Fruit fly (Drosophila melanogaster) whole organism, embryonic: ENCODE measurements around the gene CG4009.

Experiments
- Ada2b ChIP-seq: fragments of 200-800 bp; sonication (Bioruptor generic); IDR thresholded peaks from 2 replicates; pipeline ENCODE4 v1.3.6; 2022; ENCODE audit warnings: missing biosample characterization, missing genetic modification characterization
- Aef1 ChIP-seq: fragments of 200-800 bp; sonication (Bioruptor generic); IDR thresholded peaks from 3 replicates; pipeline ENCODE4 v1.3.6; 2022; ENCODE audit warnings: missing biosample characterization, missing genetic modification characterization
- CG11456 ChIP-seq: fragments of 200-800 bp; sonication (Bioruptor generic); IDR thresholded peaks from 3 replicates; pipeline ENCODE4 v1.3.6; 2022; ENCODE audit warnings: missing biosample characterization, missing genetic modification characterization
- CG12769 ChIP-seq: fragments of 200-800 bp; sonication (Bioruptor generic); optimal IDR thresholded peaks from 2 replicates; lab custom pipeline; 2019; ENCODE audit warnings: missing biosample characterization, mild to moderate bottlenecking, missing genetic modification characterization, moderate library complexity
- CG12942 ChIP-seq: fragments of 200-800 bp; sonication (Bioruptor generic); optimal IDR thresholded peaks from 3 replicates; lab custom pipeline; 2016; ENCODE audit warnings: missing biosample characterization, missing genetic modification characterization
- CG13287 ChIP-seq: fragments of 200-800 bp; sonication (Bioruptor generic); IDR thresholded peaks from 2 replicates; pipeline ENCODE4 v1.3.6; 2022; ENCODE audit warnings: missing biosample characterization, missing genetic modification characterization; ENCODE audit not compliant: partially characterized antibody
- CG15514 ChIP-seq: fragments of 200-800 bp; sonication (Bioruptor generic); optimal IDR thresholded peaks from 3 replicates; lab custom pipeline; 2017; ENCODE audit warnings: missing biosample characterization, missing genetic modification characterization, mild to moderate bottlenecking, moderate library complexity, missing genetic modification reagents
- CG1647 ChIP-seq: fragments of 200-800 bp; sonication (Bioruptor generic); optimal IDR thresholded peaks from 3 replicates; lab custom pipeline; 2016; ENCODE audit warnings: missing biosample characterization, missing genetic modification characterization
- CG2199 ChIP-seq: fragments of 200-800 bp; sonication (Bioruptor generic); IDR thresholded peaks from 3 replicates; pipeline ENCODE4 v1.3.6; 2022; ENCODE audit warnings: missing biosample characterization, missing genetic modification characterization
- CG3847 ChIP-seq: fragments of 200-800 bp; sonication (Bioruptor generic); IDR thresholded peaks from 2 replicates; pipeline ENCODE4 v1.3.6; 2022; ENCODE audit warnings: missing biosample characterization, missing genetic modification characterization
- CG4730 ChIP-seq: fragments of 200-800 bp; sonication (Bioruptor generic); IDR thresholded peaks from 2 replicates; pipeline ENCODE4 v1.3.6; 2022; ENCODE audit warnings: missing biosample characterization, missing genetic modification characterization
- CG6254 ChIP-seq: fragments of 200-800 bp; sonication (Bioruptor generic); optimal IDR thresholded peaks from 3 replicates; lab custom pipeline; 2017; ENCODE audit warnings: mild to moderate bottlenecking, missing biosample characterization, missing genetic modification reagents, missing genetic modification characterization
- CG6654 ChIP-seq: fragments of 200-800 bp; sonication (Bioruptor generic); optimal IDR thresholded peaks from 2 replicates; lab custom pipeline; 2017; ENCODE audit warnings: missing biosample characterization, mild to moderate bottlenecking, missing genetic modification characterization
- CG6689 ChIP-seq: fragments of 200-800 bp; sonication (Bioruptor generic); IDR thresholded peaks from 2 replicates; pipeline ENCODE4 v1.3.6; 2022; ENCODE audit warnings: missing biosample characterization, missing genetic modification characterization
- CG7372 ChIP-seq: fragments of 200-800 bp; sonication (Bioruptor generic); IDR thresholded peaks from 2 replicates; pipeline ENCODE4 v1.3.6; 2022; ENCODE audit warnings: missing biosample characterization, missing genetic modification characterization
- CG8478 ChIP-seq: fragments of >200 bp; optimal IDR thresholded peaks from 2 replicates; lab custom pipeline; 2018
- CG8765 ChIP-seq: fragments of 200-800 bp; sonication (Bioruptor generic); IDR thresholded peaks from 2 replicates; pipeline ENCODE4 v1.3.6; 2022; ENCODE audit warnings: missing biosample characterization, missing genetic modification characterization
- CG8924 ChIP-seq: fragments of 200-800 bp; optimal IDR thresholded peaks from 3 replicates; lab custom pipeline; 2019; ENCODE audit warnings: missing biosample characterization, mild to moderate bottlenecking, missing genetic modification characterization, moderate library complexity
- Chrac-16 ChIP-seq: fragments of 200-800 bp; sonication (Bioruptor generic); optimal IDR thresholded peaks from 3 replicates; lab custom pipeline; 2016; ENCODE audit warnings: missing biosample characterization, missing genetic modification characterization
- CrebB ChIP-seq: fragments of 200-800 bp; sonication (Bioruptor generic); optimal IDR thresholded peaks from 3 replicates; lab custom pipeline; 2018; ENCODE audit warnings: missing biosample characterization, mild to moderate bottlenecking, missing genetic modification characterization
- Dll ChIP-seq: fragments of 200-800 bp; sonication (Bioruptor generic); IDR thresholded peaks from 4 replicates; pipeline ENCODE4 v1.3.6; 2022; ENCODE audit warnings: missing biosample characterization, missing genetic modification characterization; ENCODE audit not compliant: partially characterized antibody
- Elba2 ChIP-seq: fragments of 200-800 bp; sonication (Bioruptor generic); optimal IDR thresholded peaks from 3 replicates; lab custom pipeline; 2016; ENCODE audit warnings: missing biosample characterization, missing genetic modification characterization
- Hand ChIP-seq: fragments of 200-800 bp; sonication (Bioruptor generic); optimal IDR thresholded peaks from 2 replicates; lab custom pipeline; 2017; ENCODE audit warnings: mild to moderate bottlenecking, missing biosample characterization, missing genetic modification reagents, missing genetic modification characterization
- Hsf ChIP-seq: fragments of 200-800 bp; sonication (Bioruptor generic); optimal IDR thresholded peaks from 3 replicates; lab custom pipeline; 2016; ENCODE audit warnings: missing biosample characterization, missing genetic modification characterization
- MTF-1 ChIP-seq: fragments of 200-800 bp; sonication (Bioruptor generic); optimal IDR thresholded peaks from 2 replicates; lab custom pipeline; 2018; ENCODE audit warnings: missing biosample characterization, mild to moderate bottlenecking, missing genetic modification characterization, borderline replicate concordance
- Nf-YA ChIP-seq: fragments of 200-800 bp; sonication (Bioruptor generic); IDR thresholded peaks from 2 replicates; pipeline ENCODE4 v1.3.6; 2022; ENCODE audit warnings: missing biosample characterization, missing genetic modification characterization
- Nf-YB ChIP-seq: fragments of 200-800 bp; sonication (Bioruptor generic); optimal IDR thresholded peaks from 3 replicates; lab custom pipeline; 2019; ENCODE audit warnings: missing biosample characterization, mild to moderate bottlenecking, missing genetic modification characterization, moderate library complexity
- Xbp1 ChIP-seq: fragments of 200-800 bp; sonication (Bioruptor generic); optimal IDR thresholded peaks from 3 replicates; lab custom pipeline; 2016; ENCODE audit warnings: missing biosample characterization, mild to moderate bottlenecking, missing genetic modification characterization
- YL-1 ChIP-seq: fragments of 200-800 bp; sonication (Bioruptor generic); optimal IDR thresholded peaks from 3 replicates; lab custom pipeline; 2017; ENCODE audit warnings: missing biosample characterization, mild to moderate bottlenecking, missing genetic modification characterization
- bsh ChIP-seq, 2 experiments: fragments of 200-800 bp; sonication (Bioruptor generic); optimal IDR thresholded peaks; 2 replicates each; lab custom pipeline; 2017 to 2018; ENCODE audit warnings: mild to moderate bottlenecking in 2 of 2, missing biosample characterization in 2 of 2, missing genetic modification characterization in 2 of 2, moderate library complexity in 1 of 2
- chn ChIP-seq: fragments of 200-800 bp; sonication (Bioruptor generic); optimal IDR thresholded peaks from 2 replicates; lab custom pipeline; 2016; ENCODE audit warnings: missing biosample characterization, missing genetic modification characterization
- croc ChIP-seq: fragments of 200-800 bp; sonication (Bioruptor generic); conservative IDR thresholded peaks from 3 replicates; pipeline ENCODE4 v1.3.6; 2022; ENCODE audit warnings: missing biosample characterization, missing genetic modification characterization
- cwo ChIP-seq: fragments of 200-800 bp; sonication (Bioruptor generic); optimal IDR thresholded peaks from 3 replicates; lab custom pipeline; 2017; ENCODE audit warnings: missing biosample characterization, missing genetic modification characterization, mild to moderate bottlenecking, moderate library complexity, missing genetic modification reagents
- en ChIP-seq: fragments of 200-800 bp; sonication (Bioruptor generic); optimal IDR thresholded peaks from 2 replicates; lab custom pipeline; 2016; ENCODE audit warnings: missing biosample characterization, missing genetic modification characterization
- grau ChIP-seq: fragments of 200-800 bp; optimal IDR thresholded peaks from 3 replicates; lab custom pipeline; 2019; ENCODE audit warnings: missing biosample characterization, mild to moderate bottlenecking, missing genetic modification characterization, moderate library complexity
- her ChIP-seq: fragments of 200-800 bp; sonication (Bioruptor generic); optimal IDR thresholded peaks from 2 replicates; lab custom pipeline; 2016; ENCODE audit warnings: missing biosample characterization, missing genetic modification characterization
- hkb ChIP-seq, 2 experiments: fragments of 200-800 bp in 1 of 2; fragments of >200 bp in 1 of 2; sonication (Bioruptor generic) in 1 of 2; IDR thresholded peaks in 1 of 2; optimal IDR thresholded peaks in 1 of 2; 2 replicates each; pipeline versions ENCODE4 v1.3.6 to Lab custom; 2017 to 2022; ENCODE audit warnings: missing biosample characterization in 1 of 2, missing genetic modification characterization in 1 of 2
- lmd ChIP-seq: fragments of 200-800 bp; sonication (Bioruptor generic); IDR thresholded peaks from 2 replicates; pipeline ENCODE4 v1.3.6; 2022; ENCODE audit warnings: missing biosample characterization, missing genetic modification characterization
- nerfin-1 ChIP-seq: fragments of 200-800 bp; sonication (Bioruptor generic); optimal IDR thresholded peaks from 3 replicates; lab custom pipeline; 2019; ENCODE audit warnings: missing biosample characterization, mild to moderate bottlenecking, missing genetic modification characterization, moderate library complexity
- oc ChIP-seq: fragments of 200-800 bp; sonication (Bioruptor generic); optimal IDR thresholded peaks from 2 replicates; lab custom pipeline; 2018; ENCODE audit warnings: missing biosample characterization, mild to moderate bottlenecking, missing genetic modification characterization, moderate library complexity
- org-1 ChIP-seq: fragments of 200-800 bp; sonication (Bioruptor generic); optimal IDR thresholded peaks from 2 replicates; lab custom pipeline; 2017; ENCODE audit warnings: missing biosample characterization, missing genetic modification characterization
- pzg ChIP-seq: fragments of 200-800 bp; sonication (Bioruptor generic); optimal IDR thresholded peaks from 3 replicates; lab custom pipeline; 2018; ENCODE audit warnings: missing biosample characterization, mild to moderate bottlenecking, missing genetic modification characterization, moderate library complexity
- repo ChIP-seq: fragments of 200-800 bp; sonication (Bioruptor generic); optimal IDR thresholded peaks from 2 replicates; lab custom pipeline; 2016; ENCODE audit warnings: missing biosample characterization, missing genetic modification characterization
- schlank ChIP-seq: fragments of 200-800 bp; sonication (Bioruptor generic); optimal IDR thresholded peaks from 2 replicates; lab custom pipeline; 2018; ENCODE audit warnings: missing biosample characterization, mild to moderate bottlenecking, missing genetic modification characterization
- sens-2 ChIP-seq: fragments of 200-800 bp; sonication (Bioruptor generic); IDR thresholded peaks from 2 replicates; pipeline ENCODE4 v1.3.6; 2022; ENCODE audit warnings: missing biosample characterization, missing genetic modification characterization
- tll ChIP-seq, 2 experiments: fragments of 200-800 bp in 1 of 2; fragments of >200 bp in 1 of 2; sonication (Bioruptor generic) in 1 of 2; optimal IDR thresholded peaks; 2 replicates each; lab custom pipeline; 2017 to 2019; ENCODE audit warnings: missing biosample characterization in 2 of 2, missing genetic modification characterization in 2 of 2, mild to moderate bottlenecking in 1 of 2, moderate library complexity in 1 of 2
- vfl ChIP-seq: fragments of 200-800 bp; sonication (Bioruptor generic); optimal IDR thresholded peaks from 2 replicates; lab custom pipeline; 2016; ENCODE audit warnings: missing biosample characterization, missing genetic modification characterization
- wek ChIP-seq: fragments of 200-800 bp; sonication (Bioruptor generic); optimal IDR thresholded peaks from 3 replicates; lab custom pipeline; 2018; ENCODE audit warnings: missing biosample characterization, mild to moderate bottlenecking, missing genetic modification characterization, moderate library complexity
- yki ChIP-seq: fragments of >200 bp; optimal IDR thresholded peaks from 3 replicates; lab custom pipeline; 2018

Gene CG4009

DNA sequence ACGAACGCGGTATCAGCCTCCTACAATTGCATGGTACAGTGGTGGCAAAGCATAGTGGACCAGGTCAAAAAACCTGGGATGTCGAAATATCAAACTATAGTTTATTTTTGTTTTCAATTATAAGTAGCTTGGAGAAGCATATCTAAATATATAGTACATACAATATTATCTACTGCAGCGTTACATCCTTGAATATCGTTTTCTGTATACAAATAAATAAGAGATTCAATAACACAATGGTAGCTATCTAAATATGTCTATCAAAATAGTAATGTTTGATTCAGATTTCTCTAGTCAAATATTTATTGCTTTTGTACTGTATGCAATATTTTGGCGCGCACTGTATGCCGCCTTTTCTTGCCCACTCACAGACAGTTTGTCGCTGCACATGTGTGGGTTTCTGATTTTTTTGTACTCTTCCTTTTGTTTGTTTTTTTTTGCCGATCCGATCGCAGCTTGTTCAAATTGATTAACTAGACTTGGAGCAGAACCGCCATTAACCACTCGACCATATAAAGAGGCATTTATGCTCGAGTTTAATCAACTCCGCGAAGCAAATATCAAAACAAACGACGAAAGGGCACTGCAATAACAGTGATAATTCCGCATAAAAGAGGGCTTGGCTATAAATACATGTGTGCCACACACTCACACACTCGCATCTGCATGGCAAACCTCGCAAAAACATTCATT lies 45.0 kb upstream of the CG4009 start (continued):
- TF ChIP-seq CG15514 (GFP tag; lab: Kevin White, UChicago) (peak; percentile 80), hkb (optimal IDR thresholded peaks at IDR 0.05; lab: Kevin White, UChicago) (no peak), hkb (GFP tag; IDR thresholded peaks at IDR 0.05; lab: Robert Waterston, UW) (peak; percentile 98), Xbp1 (GFP tag; lab: Kevin White, UChicago) (peak; percentile 95), vfl (GFP tag; lab: Kevin White, UChicago) (peak; percentile 90), bsh (GFP tag; optimal IDR thresholded peaks at IDR 0.05; lab: Kevin White, UChicago) (peak; percentile 96 to 97), Elba2 (GFP tag; lab: Kevin White, UChicago) (peak; percentile 39), sens-2 (peak; percentile 66; the same call in 1 of the 2 replicates), CG12769 (tag; lab: Kevin White, UChicago) (peak; percentile 90), CG12942 (GFP tag; lab: Kevin White, UChicago) (peak; percentile 87), CG1647 (GFP tag; lab: Kevin White, UChicago) (peak; percentile 73), CG8765 (GFP tag; lab: Robert Waterston, UW) (peak; percentile 73), Hand (GFP tag; lab: Kevin White, UChicago) (peak; percentile 93), Ada2b (GFP tag; lab: Robert Waterston, UW) (peak; percentile 86), Aef1 (GFP tag; lab: Robert Waterston, UW) (peak; percentile 90), repo (GFP tag; lab: Kevin White, UChicago) (peak; percentile 68), org-1 (GFP tag; lab: Kevin White, UChicago) (peak; percentile 96), grau (peak; percentile 95), en (peak; percentile 80), pzg (GFP tag; lab: Kevin White, UChicago) (no peak), tll (GFP tag; optimal IDR thresholded peaks at IDR 0.05; lab: Kevin White, UChicago) (no peak), lmd (peak; percentile 94), Chrac-16 (peak; percentile 94), Hsf (GFP tag; lab: Kevin White, UChicago) (peak; percentile 95), Dll (no peak), chn (GFP tag; lab: Kevin White, UChicago) (peak; percentile 92), her (peak; percentile 78), nerfin-1 (tag; lab: Kevin White, UChicago) (peak; percentile 94), oc (tag; lab: Kevin White, UChicago) (peak; percentile 94), yki (lab: Kevin White, UChicago) (no peak), schlank (peak; percentile 81), CG2199 (peak; percentile 87), CG6689 (GFP tag; lab: Robert Waterston, UW) (peak; percentile 95), CG6254 (GFP tag; lab: Kevin White, UChicago) (peak; percentile 95), CG11456 (peak; percentile 90), CG6654 (GFP tag; lab: Kevin White, UChicago) (peak; percentile 85), CG7372 (GFP tag; lab: Robert Waterston, UW) (peak; percentile 88), CrebB (tag; lab: Kevin White, UChicago) (peak; percentile 91), CG13287 (no peak), CG8478 (lab: Kevin White, UChicago) (no peak), CG4730 (GFP tag; lab: Robert Waterston, UW) (peak; percentile 82), MTF-1 (GFP tag; lab: Kevin White, UChicago) (peak; percentile 71), CG3847 (GFP tag; lab: Robert Waterston, UW) (peak; percentile 88), CG8924 (tag; lab: Kevin White, UChicago) (peak; percentile 96), croc (GFP tag; lab: Robert Waterston, UW) (peak; percentile 88), wek (GFP tag; lab: Kevin White, UChicago) (peak; percentile 87), Nf-YB (GFP tag; lab: Kevin White, UChicago) (peak; percentile 86), cwo (GFP tag; lab: Kevin White, UChicago) (peak; percentile 93), YL-1 (GFP tag; lab: Kevin White, UChicago) (peak; percentile 85), Nf-YA (GFP tag; lab: Robert Waterston, UW) (peak; percentile 78)
